Worm (Caenorhabditis elegans) whole organism, young adult: Measurements from ENCODE around the gene F13E6.2.

ENCODE experiments used
- B0019.2 ChIP-seq: fragments of 200-800 bp; sonication (Bioruptor generic); conservative IDR thresholded peaks from 2 replicates; pipeline ENCODE4 v1.3.6; 2022; ENCODE audit warnings: missing genetic modification reagents, missing genetic modification characterization, missing compliant biosample characterization
- B0336.3 ChIP-seq: fragments of 200-800 bp; sonication (Bioruptor generic); IDR thresholded peaks from 2 replicates; pipeline ENCODE4 v1.3.6; 2022; ENCODE audit warnings: missing genetic modification characterization, missing compliant biosample characterization
- C06A6.2 ChIP-seq: fragments of 200-800 bp; sonication (Bioruptor generic); conservative IDR thresholded peaks from 2 replicates; pipeline ENCODE4 v1.3.6; 2022; ENCODE audit warnings: missing genetic modification characterization, missing compliant biosample characterization
- F10E7.11 ChIP-seq: sonication (generic microtip); optimal IDR thresholded peaks from 2 replicates; lab custom pipeline; 2017; ENCODE audit warnings: mild to moderate bottlenecking, missing genetic modification characterization, moderate library complexity, missing compliant biosample characterization
- F22D6.2 ChIP-seq: sonication (generic microtip); optimal IDR thresholded peaks from 2 replicates; lab custom pipeline; 2016; ENCODE audit warnings: mild to moderate bottlenecking, missing genetic modification characterization, missing compliant biosample characterization
- F33H1.4 ChIP-seq: fragments of 200-800 bp; sonication (Bioruptor generic); IDR thresholded peaks from 2 replicates; pipeline ENCODE4 v1.3.6; 2022; ENCODE audit warnings: missing genetic modification reagents, missing genetic modification characterization, missing compliant biosample characterization
- F37B4.10 ChIP-seq: fragments of 200-800 bp; sonication (Bioruptor generic); IDR thresholded peaks from 2 replicates; pipeline ENCODE4 v1.3.6; 2022; ENCODE audit warnings: missing genetic modification characterization, missing compliant biosample characterization
- F39B2.1 ChIP-seq: fragments of 200-800 bp; sonication (Bioruptor generic); IDR thresholded peaks from 2 replicates; pipeline ENCODE4 v1.3.6; 2022; ENCODE audit warnings: missing genetic modification reagents, missing genetic modification characterization, missing compliant biosample characterization
- F55B11.4 ChIP-seq: sonication (generic microtip); optimal IDR thresholded peaks from 2 replicates; lab custom pipeline; 2016; ENCODE audit warnings: missing compliant biosample characterization, missing genetic modification characterization, borderline replicate concordance; ENCODE audit not compliant: insufficient read depth
- K12H6.12 ChIP-seq: fragments of 200-800 bp; sonication (Bioruptor generic); optimal IDR thresholded peaks from 2 replicates; lab custom pipeline; 2018; ENCODE audit warnings: mild to moderate bottlenecking, missing genetic modification characterization, missing compliant biosample characterization
- T07F8.4 ChIP-seq: sonication (generic microtip); optimal IDR thresholded peaks from 2 replicates; lab custom pipeline; 2016; ENCODE audit warnings: mild to moderate bottlenecking, missing genetic modification characterization, moderate library complexity, missing compliant biosample characterization
- Y53F4B.3 ChIP-seq: fragments of 200-800 bp; sonication (Bioruptor generic); IDR thresholded peaks from 2 replicates; pipeline ENCODE4 v1.3.6; 2022; ENCODE audit warnings: missing genetic modification reagents, missing genetic modification characterization, missing compliant biosample characterization
- Y67H2A.10 ChIP-seq: fragments of 200-800 bp; sonication (Bioruptor generic); conservative IDR thresholded peaks from 2 replicates; pipeline ENCODE4 v1.3.6; 2022; ENCODE audit warnings: missing genetic modification reagents, missing genetic modification characterization, missing compliant biosample characterization
- Y95B8A.8 ChIP-seq: fragments of 200-800 bp; sonication (Bioruptor generic); IDR thresholded peaks from 2 replicates; pipeline ENCODE4 v1.3.6; 2022; ENCODE audit warnings: missing genetic modification reagents, missing genetic modification characterization, missing compliant biosample characterization
- ama-1 ChIP-seq, 3 experiments: fragments of 150-350 bp in 1 of 3; sonication (generic microtip) in 2 of 3; optimal IDR thresholded peaks; 2 replicates each; lab custom pipeline; 2014 to 2018; ENCODE audit warnings: missing biosample characterization in 2 of 3, missing genetic modification characterization in 2 of 3, missing genetic modification reagents in 2 of 3
- aptf-2 ChIP-seq: fragments of 200-800 bp; sonication (Bioruptor generic); conservative IDR thresholded peaks from 2 replicates; pipeline ENCODE4 v1.3.6; 2022; ENCODE audit warnings: missing genetic modification reagents, missing genetic modification characterization, missing compliant biosample characterization
- atf-7 ChIP-seq: sonication (generic microtip); optimal IDR thresholded peaks from 2 replicates; lab custom pipeline; 2017; ENCODE audit warnings: mild to moderate bottlenecking, missing genetic modification characterization, missing compliant biosample characterization
- bed-1 ChIP-seq: fragments of 200-800 bp; sonication (Bioruptor generic); IDR thresholded peaks from 2 replicates; pipeline ENCODE4 v1.3.6; 2022; ENCODE audit warnings: missing genetic modification reagents, missing genetic modification characterization, missing compliant biosample characterization
- cebp-1 ChIP-seq, 2 experiments: fragments of 200-800 bp in 1 of 2; sonication (Bioruptor generic) in 1 of 2; sonication (generic microtip) in 1 of 2; IDR thresholded peaks in 1 of 2; optimal IDR thresholded peaks in 1 of 2; 2 replicates each; pipeline versions ENCODE4 v1.3.6 to Lab custom; 2017 to 2022; ENCODE audit warnings: missing compliant biosample characterization in 2 of 2, missing genetic modification characterization in 2 of 2, mild to moderate bottlenecking in 1 of 2, missing genetic modification reagents in 1 of 2, moderate library complexity in 1 of 2
- cebp-2 ChIP-seq: fragments of 200-800 bp; sonication (Bioruptor generic); IDR thresholded peaks from 2 replicates; pipeline ENCODE4 v1.3.6; 2022; ENCODE audit warnings: missing genetic modification characterization, missing compliant biosample characterization
- ceh-100 ChIP-seq: fragments of 200-800 bp; sonication (Bioruptor generic); IDR thresholded peaks from 2 replicates; pipeline ENCODE4 v1.3.6; 2022; ENCODE audit warnings: missing genetic modification reagents, missing genetic modification characterization, missing compliant biosample characterization
- ceh-40 ChIP-seq: fragments of 200-800 bp; sonication (Bioruptor generic); IDR thresholded peaks from 2 replicates; pipeline ENCODE4 v1.3.6; 2022; ENCODE audit warnings: missing genetic modification characterization, missing compliant biosample characterization
- ceh-58 ChIP-seq: fragments of 200-800 bp; sonication (Bioruptor generic); IDR thresholded peaks from 2 replicates; pipeline ENCODE4 v1.3.6; 2022; ENCODE audit warnings: missing genetic modification characterization, missing compliant biosample characterization
- chd-7 ChIP-seq: sonication (generic microtip); optimal IDR thresholded peaks from 2 replicates; lab custom pipeline; 2016; ENCODE audit warnings: mild to moderate bottlenecking, missing genetic modification characterization, moderate library complexity, missing compliant biosample characterization
- dpl-1 ChIP-seq: fragments of 150-350 bp; optimal IDR thresholded peaks from 2 replicates; lab custom pipeline; 2014; ENCODE audit warnings: missing biosample characterization, missing genetic modification reagents, missing genetic modification characterization
- efl-1 ChIP-seq: fragments of 150-350 bp; optimal IDR thresholded peaks from 2 replicates; lab custom pipeline; 2014; ENCODE audit warnings: missing biosample characterization, missing genetic modification reagents, missing genetic modification characterization
- egl-44 ChIP-seq: fragments of 200-800 bp; sonication (Bioruptor generic); IDR thresholded peaks from 2 replicates; pipeline ENCODE4 v1.3.6; 2022; ENCODE audit warnings: missing genetic modification reagents, missing genetic modification characterization, missing compliant biosample characterization
- ets-4 ChIP-seq: fragments of 200-800 bp; sonication (Bioruptor generic); optimal IDR thresholded peaks from 2 replicates; lab custom pipeline; 2018; ENCODE audit warnings: mild to moderate bottlenecking, missing genetic modification characterization, missing compliant biosample characterization
- fkh-3 ChIP-seq: sonication (generic microtip); optimal IDR thresholded peaks from 2 replicates; lab custom pipeline; 2016; ENCODE audit warnings: mild to moderate bottlenecking, missing genetic modification characterization, missing compliant biosample characterization
- him-1 ChIP-seq: sonication (generic microtip); optimal IDR thresholded peaks from 2 replicates; lab custom pipeline; 2016; ENCODE audit warnings: missing genotype, missing genetic modification reagents, missing genetic modification characterization, missing compliant biosample characterization
- hlh-26 ChIP-seq: fragments of 200-800 bp; sonication (Bioruptor generic); conservative IDR thresholded peaks from 2 replicates; pipeline ENCODE4 v1.3.6; 2022; ENCODE audit warnings: missing genetic modification reagents, missing genetic modification characterization, missing compliant biosample characterization
- hmg-20 ChIP-seq: fragments of 200-800 bp; sonication (Bioruptor generic); IDR thresholded peaks from 2 replicates; pipeline ENCODE4 v1.3.6; 2022; ENCODE audit warnings: missing genetic modification reagents, missing genetic modification characterization, missing compliant biosample characterization
- lin-40 ChIP-seq: sonication (generic microtip); optimal IDR thresholded peaks from 2 replicates; lab custom pipeline; 2016; ENCODE audit warnings: missing genetic modification characterization, mild to moderate bottlenecking, missing compliant biosample characterization, missing genotype, missing genetic modification reagents
- lin-54 ChIP-seq: fragments of 200-800 bp; sonication (Bioruptor generic); optimal IDR thresholded peaks from 2 replicates; lab custom pipeline; 2018; ENCODE audit warnings: mild to moderate bottlenecking, missing genetic modification characterization, missing compliant biosample characterization
- mcd-1 ChIP-seq: fragments of 200-800 bp; sonication (Bioruptor generic); IDR thresholded peaks from 2 replicates; pipeline ENCODE4 v1.3.6; 2022; ENCODE audit warnings: missing genetic modification reagents, missing genetic modification characterization, missing compliant biosample characterization
- mel-28 ChIP-seq: sonication (generic microtip); optimal IDR thresholded peaks from 2 replicates; lab custom pipeline; 2016; ENCODE audit warnings: borderline replicate concordance, mild to moderate bottlenecking, missing genetic modification characterization, missing compliant biosample characterization
- mxl-1 ChIP-seq: sonication (generic microtip); optimal IDR thresholded peaks from 2 replicates; lab custom pipeline; 2016; ENCODE audit warnings: missing genetic modification characterization, missing compliant biosample characterization
- nfya-2 ChIP-seq: fragments of 200-800 bp; sonication (Bioruptor generic); IDR thresholded peaks from 2 replicates; pipeline ENCODE4 v1.3.6; 2022; ENCODE audit warnings: missing genetic modification reagents, missing genetic modification characterization, missing compliant biosample characterization
- nhr-120 ChIP-seq: fragments of 200-800 bp; sonication (Bioruptor generic); IDR thresholded peaks from 2 replicates; pipeline ENCODE4 v1.3.6; 2022; ENCODE audit warnings: missing genetic modification characterization, missing compliant biosample characterization
- pha-4 ChIP-seq: fragments of 150-350 bp; sonication (generic microtip); optimal IDR thresholded peaks from 2 replicates; lab custom pipeline; 2014; ENCODE audit warnings: missing biosample characterization, missing genetic modification reagents, missing genetic modification characterization
- rcor-1 ChIP-seq: fragments of 200-800 bp; sonication (Bioruptor generic); IDR thresholded peaks from 2 replicates; pipeline ENCODE4 v1.3.6; 2022; ENCODE audit warnings: missing genetic modification reagents, missing genetic modification characterization, missing compliant biosample characterization
- somi-1 ChIP-seq: fragments of 200-800 bp; sonication (Bioruptor generic); optimal IDR thresholded peaks from 2 replicates; lab custom pipeline; 2018; ENCODE audit warnings: mild to moderate bottlenecking, missing genetic modification characterization, missing compliant biosample characterization
- tbx-9 ChIP-seq: sonication (generic microtip); optimal IDR thresholded peaks from 2 replicates; lab custom pipeline; 2016; ENCODE audit warnings: borderline replicate concordance, missing genetic modification characterization, inconsistent platforms, missing compliant biosample characterization
- unc-62 ChIP-seq: fragments of 150-350 bp; optimal IDR thresholded peaks from 2 replicates; lab custom pipeline; 2014; ENCODE audit warnings: missing biosample characterization, missing genetic modification reagents, missing genetic modification characterization
- ztf-28 ChIP-seq: fragments of 200-800 bp; sonication (Bioruptor generic); IDR thresholded peaks from 2 replicates; pipeline ENCODE4 v1.3.6; 2022; ENCODE audit warnings: missing genetic modification reagents, missing genetic modification characterization, missing compliant biosample characterization
- ztf-6 ChIP-seq: fragments of 200-800 bp; sonication (Bioruptor generic); IDR thresholded peaks from 2 replicates; pipeline ENCODE4 v1.3.6; 2022; ENCODE audit warnings: missing genetic modification reagents, missing genetic modification characterization, missing compliant biosample characterization

F13E6.2 gene

ce11 chrX:10674199-10674598, at the start of gene F13E6.2:
Gene F13E6.2 (minus strand): TSS chrX:10674299.
- TF ChIP-seq nfya-2 (GFP tag; lab: Robert Waterston, UW) (no peak), hmg-20 (GFP tag; lab: Robert Waterston, UW) (no peak), mcd-1 (no peak), unc-62 (no peak), bed-1 (GFP tag; lab: Robert Waterston, UW) (no peak), rcor-1 (GFP tag; lab: Robert Waterston, UW) (no peak), fkh-3 (no peak), Y53F4B.3 (no peak), F37B4.10 (no peak), lin-54 (GFP tag; lab: Kevin White, UChicago) (no peak), pha-4 (tag; lab: Kevin White, UChicago) (no peak), tbx-9 (no peak), efl-1 (GFP tag; lab: Kevin White, UChicago) (no peak), aptf-2 (no peak)

ce11 chrX:10721954-10722353, 47.9 kb upstream of the F13E6.2 start, which contains the start of gene mbr-1:
Gene mbr-1 (minus strand): TSS chrX:10722054.
- TF ChIP-seq pha-4 (tag; lab: Kevin White, UChicago) (no peak), ceh-40 (GFP tag; lab: Robert Waterston, UW) (no peak), ceh-100 (GFP tag; lab: Robert Waterston, UW) (no peak), dpl-1 (no peak), ceh-58 (GFP tag; lab: Robert Waterston, UW) (no peak), B0019.2 (no peak), T07F8.4 (tag; lab: Kevin White, UChicago) (no peak), egl-44 (GFP tag; lab: Robert Waterston, UW) (no peak), F22D6.2 (tag; lab: Kevin White, UChicago) (no peak), B0336.3 (GFP tag; lab: Robert Waterston, UW) (no peak)

ce11 chrX:10717019-10717418, 42.9 kb upstream of the F13E6.2 start, which contains the start of gene T01C1.4:
Gene T01C1.4 (minus strand): TSS chrX:10717119.
- TF ChIP-seq nhr-120 (GFP tag; lab: Robert Waterston, UW) (no peak), aptf-2 (no peak), him-1 (tag; lab: Kevin White, UChicago) (no peak), dpl-1 (no peak), cebp-2 (GFP tag; lab: Robert Waterston, UW) (no peak), C06A6.2 (no peak), F22D6.2 (tag; lab: Kevin White, UChicago) (no peak), F55B11.4 (no peak), somi-1 (GFP tag; lab: Kevin White, UChicago) (no peak), K12H6.12 (tag; lab: Kevin White, UChicago) (no peak), hlh-26 (GFP tag; lab: Robert Waterston, UW) (no peak), ama-1 (optimal IDR thresholded peaks at IDR 0.05; lab: Kevin White, UChicago) (no peak), ama-1 (GFP tag; optimal IDR thresholded peaks at IDR 0.05; lab: Kevin White, UChicago) (no peak), lin-40 (tag; lab: Kevin White, UChicago) (no peak), F10E7.11 (tag; lab: Kevin White, UChicago) (no peak), chd-7 (no peak), ets-4 (GFP tag; lab: Kevin White, UChicago) (no peak), F39B2.1 (no peak)

ce11 chrX:10711769-10712168, 37.7 kb upstream of the F13E6.2 start, which contains the start of gene rhgf-1:
Gene rhgf-1 (minus strand): TSS chrX:10711869.
- TF ChIP-seq cebp-1 (GFP tag; IDR thresholded peaks at IDR 0.05; lab: Robert Waterston, UW) (no peak), cebp-1 (tag; optimal IDR thresholded peaks at IDR 0.05; lab: Kevin White, UChicago) (no peak), Y67H2A.10 (GFP tag; lab: Robert Waterston, UW) (no peak), C06A6.2 (no peak), mel-28 (tag; lab: Kevin White, UChicago) (no peak), ets-4 (GFP tag; lab: Kevin White, UChicago) (no peak), ztf-6 (no peak), ztf-28 (no peak), F33H1.4 (no peak), pha-4 (tag; lab: Kevin White, UChicago) (no peak), mxl-1 (no peak), Y95B8A.8 (GFP tag; lab: Robert Waterston, UW) (no peak), atf-7 (tag; lab: Kevin White, UChicago) (no peak)
